Fruit fly (Drosophila melanogaster) whole organism, embryonic: Measurements from ENCODE around the gene CG3349.
A peak's percentile ranks its signal among the peaks of the same experiment; 100 is the strongest.

Experiments used
- Ada2b ChIP-seq: fragments of 200-800 bp; sonication (Bioruptor generic); IDR thresholded peaks from 2 replicates; pipeline ENCODE4 v1.3.6; 2022; ENCODE audit warnings: missing biosample characterization, missing genetic modification characterization
- Aef1 ChIP-seq: fragments of 200-800 bp; sonication (Bioruptor generic); IDR thresholded peaks from 3 replicates; pipeline ENCODE4 v1.3.6; 2022; ENCODE audit warnings: missing biosample characterization, missing genetic modification characterization
- CG12219 ChIP-seq: fragments of 200-800 bp; sonication (Bioruptor generic); optimal IDR thresholded peaks from 3 replicates; lab custom pipeline; 2018; ENCODE audit warnings: missing biosample characterization, mild to moderate bottlenecking, missing genetic modification characterization
- CG12299 ChIP-seq: fragments of 200-800 bp; sonication (Bioruptor generic); optimal IDR thresholded peaks from 2 replicates; lab custom pipeline; 2018; ENCODE audit warnings: missing biosample characterization, mild to moderate bottlenecking, missing genetic modification characterization
- CG14965 ChIP-seq: fragments of 200-800 bp; sonication (Bioruptor generic); optimal IDR thresholded peaks from 2 replicates; lab custom pipeline; 2016; ENCODE audit warnings: missing biosample characterization, missing genetic modification characterization, borderline replicate concordance
- CG17328 ChIP-seq: fragments of 200-800 bp; sonication (Bioruptor generic); IDR thresholded peaks from 2 replicates; pipeline ENCODE4 v1.3.6; 2022; ENCODE audit warnings: missing biosample characterization, missing genetic modification characterization
- CG30431 ChIP-seq: fragments of 200-800 bp; sonication (Bioruptor generic); optimal IDR thresholded peaks from 2 replicates; lab custom pipeline; 2017; ENCODE audit warnings: missing biosample characterization, missing genetic modification characterization
- CG31441 ChIP-seq: fragments of 200-800 bp; sonication (Bioruptor generic); IDR thresholded peaks from 2 replicates; pipeline ENCODE4 v1.3.6; 2022; ENCODE audit warnings: missing biosample characterization, missing genetic modification characterization
- CG34376 ChIP-seq: fragments of 200-800 bp; sonication (Bioruptor generic); optimal IDR thresholded peaks from 2 replicates; lab custom pipeline; 2018; ENCODE audit warnings: missing biosample characterization, mild to moderate bottlenecking, missing genetic modification characterization
- CG4360 ChIP-seq: fragments of 200-800 bp; sonication (Bioruptor generic); IDR thresholded peaks from 2 replicates; pipeline ENCODE4 v1.3.6; 2022; ENCODE audit warnings: missing biosample characterization, missing genetic modification characterization
- CG4404 ChIP-seq: fragments of 200-800 bp; sonication (Bioruptor generic); IDR thresholded peaks from 2 replicates; pipeline ENCODE4 v1.3.6; 2022; ENCODE audit warnings: missing biosample characterization, missing genetic modification characterization
- CG7928 ChIP-seq: fragments of 200-800 bp; sonication (Bioruptor generic); optimal IDR thresholded peaks from 2 replicates; lab custom pipeline; 2017; ENCODE audit warnings: missing biosample characterization, mild to moderate bottlenecking, missing genetic modification characterization
- CG9437 ChIP-seq: fragments of 200-800 bp; sonication (Bioruptor generic); optimal IDR thresholded peaks from 2 replicates; lab custom pipeline; 2018; ENCODE audit warnings: missing biosample characterization, mild to moderate bottlenecking, missing genetic modification characterization
- CG9609 ChIP-seq: fragments of 200-800 bp; sonication (Bioruptor generic); optimal IDR thresholded peaks from 3 replicates; lab custom pipeline; 2016; ENCODE audit warnings: missing biosample characterization, missing genetic modification characterization
- Camta ChIP-seq: fragments of 200-800 bp; sonication (Bioruptor generic); optimal IDR thresholded peaks from 2 replicates; lab custom pipeline; 2016; ENCODE audit warnings: missing biosample characterization, missing genetic modification characterization
- D19A ChIP-seq: fragments of 200-800 bp; optimal IDR thresholded peaks from 3 replicates; lab custom pipeline; 2019; ENCODE audit warnings: missing biosample characterization, mild to moderate bottlenecking, missing genetic modification characterization, moderate library complexity
- Dfd ChIP-seq, 2 experiments: fragments of >200 bp; optimal IDR thresholded peaks; 2 replicates each; lab custom pipeline; 2017; ENCODE audit warnings: missing biosample characterization in 2 of 2, missing genetic modification characterization in 2 of 2
- Kr ChIP-seq: fragments of 200-800 bp; sonication (Bioruptor generic); optimal IDR thresholded peaks from 2 replicates; lab custom pipeline; 2017; ENCODE audit warnings: missing biosample characterization, mild to moderate bottlenecking, missing genetic modification characterization
- Mes4 ChIP-seq: fragments of 200-800 bp; sonication (Bioruptor generic); optimal IDR thresholded peaks from 2 replicates; lab custom pipeline; 2016; ENCODE audit warnings: missing biosample characterization, missing genetic modification characterization
- NC2α ChIP-seq: fragments of 200-800 bp; sonication (Bioruptor generic); optimal IDR thresholded peaks from 2 replicates; lab custom pipeline; 2016; ENCODE audit warnings: missing biosample characterization, missing genetic modification characterization
- Sox102F ChIP-seq: fragments of 200-800 bp; sonication (Bioruptor generic); optimal IDR thresholded peaks from 2 replicates; lab custom pipeline; 2018; ENCODE audit warnings: missing biosample characterization, mild to moderate bottlenecking, missing genetic modification characterization, moderate library complexity
- Taf1 ChIP-seq: fragments of 200-800 bp; sonication (Bioruptor generic); IDR thresholded peaks from 2 replicates; pipeline ENCODE4 v1.3.6; 2022; ENCODE audit warnings: missing biosample characterization, missing genetic modification characterization
- Vsx1 ChIP-seq: fragments of 200-800 bp; sonication (Bioruptor generic); optimal IDR thresholded peaks from 2 replicates; lab custom pipeline; 2017; ENCODE audit warnings: missing biosample characterization, mild to moderate bottlenecking, missing genetic modification characterization, missing genetic modification reagents
- ac ChIP-seq: fragments of 200-800 bp; sonication (Bioruptor generic); optimal IDR thresholded peaks from 3 replicates; lab custom pipeline; 2017; ENCODE audit warnings: missing biosample characterization, mild to moderate bottlenecking, missing genetic modification characterization
- bbx ChIP-seq: fragments of 200-800 bp; sonication (Bioruptor generic); IDR thresholded peaks from 2 replicates; pipeline ENCODE4 v1.3.6; 2022; ENCODE audit warnings: missing biosample characterization, missing genetic modification characterization; ENCODE audit not compliant: partially characterized antibody
- chm ChIP-seq: fragments of 200-800 bp; sonication (Bioruptor generic); IDR thresholded peaks from 2 replicates; pipeline ENCODE4 v1.3.6; 2022; ENCODE audit warnings: missing biosample characterization, missing genetic modification characterization
- chn ChIP-seq: fragments of 200-800 bp; sonication (Bioruptor generic); optimal IDR thresholded peaks from 2 replicates; lab custom pipeline; 2016; ENCODE audit warnings: missing biosample characterization, missing genetic modification characterization
- crol ChIP-seq: fragments of 200-800 bp; sonication (Bioruptor generic); IDR thresholded peaks from 2 replicates; pipeline ENCODE4 v1.3.6; 2022; ENCODE audit warnings: missing biosample characterization, missing genetic modification characterization
- crp ChIP-seq, 2 experiments: fragments of 200-800 bp; sonication (Bioruptor generic); optimal IDR thresholded peaks; 2 replicates in 1 of 2; 3 replicates in 1 of 2; lab custom pipeline; 2017; ENCODE audit warnings: missing biosample characterization in 2 of 2, missing genetic modification characterization in 2 of 2, mild to moderate bottlenecking in 1 of 2, moderate library complexity in 1 of 2
- cwo ChIP-seq: fragments of 200-800 bp; sonication (Bioruptor generic); optimal IDR thresholded peaks from 3 replicates; lab custom pipeline; 2017; ENCODE audit warnings: missing biosample characterization, missing genetic modification characterization, mild to moderate bottlenecking, moderate library complexity, missing genetic modification reagents
- eyg ChIP-seq: fragments of 200-800 bp; sonication (Bioruptor generic); optimal IDR thresholded peaks from 3 replicates; lab custom pipeline; 2016; ENCODE audit warnings: missing biosample characterization, missing genetic modification characterization
- fru ChIP-seq: fragments of >200 bp; optimal IDR thresholded peaks from 2 replicates; lab custom pipeline; 2017
- grn ChIP-seq: fragments of 200-800 bp; sonication (Bioruptor generic); optimal IDR thresholded peaks from 3 replicates; lab custom pipeline; 2017; ENCODE audit warnings: missing biosample characterization, missing genetic modification characterization
- hbn ChIP-seq: fragments of 200-800 bp; sonication (Bioruptor generic); IDR thresholded peaks from 2 replicates; pipeline ENCODE4 v1.3.6; 2022; ENCODE audit warnings: missing biosample characterization, missing genetic modification characterization; ENCODE audit not compliant: partially characterized antibody
- hkb ChIP-seq, 2 experiments: fragments of 200-800 bp in 1 of 2; fragments of >200 bp in 1 of 2; sonication (Bioruptor generic) in 1 of 2; IDR thresholded peaks in 1 of 2; optimal IDR thresholded peaks in 1 of 2; 2 replicates each; pipeline versions ENCODE4 v1.3.6 to Lab custom; 2017 to 2022; ENCODE audit warnings: missing biosample characterization in 1 of 2, missing genetic modification characterization in 1 of 2
- ind ChIP-seq: fragments of 200-800 bp; sonication (Bioruptor generic); optimal IDR thresholded peaks from 3 replicates; lab custom pipeline; 2016; ENCODE audit warnings: missing biosample characterization, missing genetic modification characterization
- klu ChIP-seq: fragments of 200-800 bp; sonication (Bioruptor generic); IDR thresholded peaks from 2 replicates; pipeline ENCODE4 v1.3.6; 2022; ENCODE audit warnings: missing biosample characterization, missing genetic modification characterization
- lmd ChIP-seq: fragments of 200-800 bp; sonication (Bioruptor generic); IDR thresholded peaks from 2 replicates; pipeline ENCODE4 v1.3.6; 2022; ENCODE audit warnings: missing biosample characterization, missing genetic modification characterization
- run ChIP-seq: fragments of 200-800 bp; sonication (Bioruptor generic); optimal IDR thresholded peaks from 3 replicates; lab custom pipeline; 2018; ENCODE audit warnings: missing biosample characterization, mild to moderate bottlenecking, missing genetic modification characterization
- sim ChIP-seq: fragments of 200-800 bp; sonication (Bioruptor generic); IDR thresholded peaks from 2 replicates; pipeline ENCODE4 v1.3.6; 2022; ENCODE audit warnings: missing biosample characterization, missing genetic modification characterization
- vvl ChIP-seq: fragments of 200-800 bp; sonication (Bioruptor generic); IDR thresholded peaks from 2 replicates; pipeline ENCODE4 v1.3.6; 2022; ENCODE audit warnings: missing biosample characterization, missing genetic modification characterization
- zfh1 ChIP-seq: fragments of 200-800 bp; sonication (Bioruptor generic); IDR thresholded peaks from 3 replicates; pipeline ENCODE4 v1.3.6; 2022; ENCODE audit warnings: missing biosample characterization, missing genetic modification characterization

CG3349 gene

dm6 chr3L:15011638-15012335, 32.4 kb downstream of the CG3349 start (continued):
- TF ChIP-seq ac (GFP tag; lab: Kevin White, UChicago) (no peak), CG12219 (GFP tag; lab: Kevin White, UChicago) (peak; percentile 54), crol (GFP tag; lab: Robert Waterston, UW) (no peak), CG7928 (GFP tag; lab: Kevin White, UChicago) (no peak), sim (GFP tag; lab: Robert Waterston, UW) (peak; percentile 67; the same call in 1 of the 2 replicates), lmd (peak; percentile 71), CG4360 (GFP tag; lab: Robert Waterston, UW) (no peak), Aef1 (GFP tag; lab: Robert Waterston, UW) (peak; percentile 52), NC2α (GFP tag; lab: Kevin White, UChicago) (no peak), D19A (tag; lab: Kevin White, UChicago) (peak; percentile 72), CG17328 (GFP tag; lab: Robert Waterston, UW) (peak; percentile 75), crp (GFP tag; optimal IDR thresholded peaks at IDR 0.05; lab: Kevin White, UChicago) (no peak), fru (lab: Kevin White, UChicago) (no peak), Dfd (GFP tag; optimal IDR thresholded peaks at IDR 0.05; lab: Kevin White, UChicago) (no peak), Camta (GFP tag; lab: Kevin White, UChicago) (peak; percentile 18), cwo (peak; percentile 67), CG14965 (no peak), Sox102F (GFP tag; lab: Kevin White, UChicago) (peak; percentile 86), eyg (GFP tag; lab: Kevin White, UChicago) (no peak), chn (GFP tag; lab: Kevin White, UChicago) (no peak), Taf1 (peak; percentile 55; the same call in 1 of the 2 replicates), Kr (GFP tag; lab: Kevin White, UChicago) (no peak), CG4404 (GFP tag; lab: Robert Waterston, UW) (peak; percentile 50), grn (peak; percentile 12), bbx (no peak), vvl (GFP tag; lab: Robert Waterston, UW) (peak; percentile 77), Ada2b (GFP tag; lab: Robert Waterston, UW) (peak; percentile 79), CG30431 (GFP tag; lab: Kevin White, UChicago) (peak; percentile 50), CG31441 (peak; percentile 87), hkb (optimal IDR thresholded peaks at IDR 0.05; lab: Kevin White, UChicago) (no peak), hkb (GFP tag; IDR thresholded peaks at IDR 0.05; lab: Robert Waterston, UW) (peak; percentile 86), CG12299 (tag; lab: Kevin White, UChicago) (peak; percentile 62), run (peak; percentile 63), CG9609 (GFP tag; lab: Kevin White, UChicago) (peak; percentile 6), CG9437 (GFP tag; lab: Kevin White, UChicago) (peak; percentile 69), ind (GFP tag; lab: Kevin White, UChicago) (peak; percentile 66), Vsx1 (GFP tag; lab: Kevin White, UChicago) (peak; percentile 36), zfh1 (peak; percentile 76; the same call in 2 of the 3 replicates), hbn (GFP tag; lab: Robert Waterston, UW) (no peak), CG34376 (no peak), chm (GFP tag; lab: Robert Waterston, UW) (peak; percentile 65; the same call in 1 of the 2 replicates), klu (GFP tag; lab: Robert Waterston, UW) (peak; percentile 22; the same call in 1 of the 2 replicates), Mes4 (GFP tag; lab: Kevin White, UChicago) (no peak)
